Worm (Caenorhabditis elegans): ENCODE measurements around the gene str-1.

- TF ChIP-seq mab-5 (tag; optimal IDR thresholded peaks at IDR 0.05) (no peak), nhr-76 (tag; optimal IDR thresholded peaks at IDR 0.05) (no peak), elt-1 (tag; optimal IDR thresholded peaks at IDR 0.05; ENCODE audit: borderline replicate concordance, insufficient read depth) (no peak), lin-13 (tag; optimal IDR thresholded peaks at IDR 0.05) (no peak), blmp-1 (tag; optimal IDR thresholded peaks at IDR 0.05) (no peak), mep-1 (tag; optimal IDR thresholded peaks at IDR 0.05) (no peak), ztf-11 (tag; optimal IDR thresholded peaks at IDR 0.05) (no peak), snpc-4 (tag; optimal IDR thresholded peaks at IDR 0.05) (no peak), sem-2 (GFP tag; optimal IDR thresholded peaks at IDR 0.05) (no peak), mls-2 (tag; optimal IDR thresholded peaks at IDR 0.05) (no peak), lsy-2 (tag; optimal IDR thresholded peaks at IDR 0.05) (no peak), unc-62 (GFP tag; optimal IDR thresholded peaks at IDR 0.05) (no peak), ham-2 (GFP tag; optimal IDR thresholded peaks at IDR 0.05) (no peak)
Observed at ce11 chrIV:7188528-7189422, 15.2 kb downstream of the str-1 start, which contains the start of gene srlf-7.

Data from whole organism, mixed stage, embryonic.